Fruit fly (Drosophila melanogaster): ENCODE results near the gene CG13731.
A peak's percentile ranks its signal among the peaks of the same experiment; 100 is the strongest.

The CG13731 gene

dm6 chr3L:17374956-17375621 lies 13.7 kb downstream of the CG13731 start:
- TF ChIP-seq D1 (tag; optimal IDR thresholded peaks at IDR 0.05) (no peak), Ets98B (GFP tag; IDR thresholded peaks at IDR 0.05) (peak; percentile 53; the same call in 1 of the 2 replicates), CG32121 (GFP tag; IDR thresholded peaks at IDR 0.05) (peak; percentile 47; the same call in 1 of the 2 replicates), CG12605 (GFP tag; IDR thresholded peaks at IDR 0.05) (no peak), CG4496 (GFP tag; IDR thresholded peaks at IDR 0.05) (peak; percentile 67; the same call in 2 of the 3 replicates), fd96Ca (GFP tag; IDR thresholded peaks at IDR 0.05) (peak; percentile 46; the same call in 2 of the 3 replicates), Snoo (tag; optimal IDR thresholded peaks at IDR 0.05) (no peak), CG8159 (tag; optimal IDR thresholded peaks at IDR 0.05) (no peak), Pif1A (GFP tag; optimal IDR thresholded peaks at IDR 0.05) (no peak), CG14655 (GFP tag; optimal IDR thresholded peaks at IDR 0.05) (peak; percentile 48), rn (GFP tag; IDR thresholded peaks at IDR 0.05) (no peak), CG10348 (GFP tag; IDR thresholded peaks at IDR 0.05) (no peak), gl (tag; optimal IDR thresholded peaks at IDR 0.05) (no peak), CG17806 (tag; optimal IDR thresholded peaks at IDR 0.05) (no peak), CG15710 (tag; optimal IDR thresholded peaks at IDR 0.05) (no peak), Pif1B (GFP tag; optimal IDR thresholded peaks at IDR 0.05) (no peak), CG8301 (tag; optimal IDR thresholded peaks at IDR 0.05) (peak; percentile 52), CG13204 (GFP tag; optimal IDR thresholded peaks at IDR 0.05) (no peak), CG9948 (tag; optimal IDR thresholded peaks at IDR 0.05) (no peak), EcR (GFP tag; optimal IDR thresholded peaks at IDR 0.05) (no peak), CG34367 (tag; optimal IDR thresholded peaks at IDR 0.05) (no peak)

- TF ChIP-seq rn (GFP tag; IDR thresholded peaks at IDR 0.05) (no peak), Ets98B (GFP tag; IDR thresholded peaks at IDR 0.05) (no peak), Snoo (tag; optimal IDR thresholded peaks at IDR 0.05) (no peak), CG15710 (tag; optimal IDR thresholded peaks at IDR 0.05) (no peak), CG4496 (GFP tag; IDR thresholded peaks at IDR 0.05) (no peak), Pif1B (GFP tag; optimal IDR thresholded peaks at IDR 0.05) (no peak), D1 (tag; optimal IDR thresholded peaks at IDR 0.05) (no peak), CG8301 (tag; optimal IDR thresholded peaks at IDR 0.05) (no peak), CG34367 (tag; optimal IDR thresholded peaks at IDR 0.05) (no peak), CG14655 (GFP tag; optimal IDR thresholded peaks at IDR 0.05) (no peak), EcR (GFP tag; optimal IDR thresholded peaks at IDR 0.05) (no peak), CG32121 (GFP tag; IDR thresholded peaks at IDR 0.05) (no peak)
Observed at dm6 chr3L:17366936-17367335, 21.8 kb downstream of the CG13731 start.

- TF ChIP-seq Pif1B (GFP tag; optimal IDR thresholded peaks at IDR 0.05): no peak
Observed at dm6 chr3L:17364023-17364422, 24.7 kb downstream of the CG13731 start.

dm6 chr3L:17362940-17363339 lies 25.8 kb downstream of the CG13731 start:
- TF ChIP-seq CG14655 (GFP tag; optimal IDR thresholded peaks at IDR 0.05): no peak
- TF ChIP-seq gl (tag; optimal IDR thresholded peaks at IDR 0.05): no peak
- no peak for TF ChIP-seq CG8301 (tag; optimal IDR thresholded peaks at IDR 0.05)
- no peak for TF ChIP-seq Snoo (tag; optimal IDR thresholded peaks at IDR 0.05)
- TF ChIP-seq CG34367 (tag; optimal IDR thresholded peaks at IDR 0.05): no peak

- no peak for TF ChIP-seq CG14655 (GFP tag; optimal IDR thresholded peaks at IDR 0.05)
- TF ChIP-seq rn (GFP tag; IDR thresholded peaks at IDR 0.05): no peak
- no peak for TF ChIP-seq CG13204 (GFP tag; optimal IDR thresholded peaks at IDR 0.05)
- TF ChIP-seq CG32121 (GFP tag; IDR thresholded peaks at IDR 0.05): no peak
- no peak for TF ChIP-seq CG17806 (tag; optimal IDR thresholded peaks at IDR 0.05)
- no peak for TF ChIP-seq Ets98B (GFP tag; IDR thresholded peaks at IDR 0.05)
- no peak for TF ChIP-seq CG15710 (tag; optimal IDR thresholded peaks at IDR 0.05)
- TF ChIP-seq CG12605 (GFP tag; IDR thresholded peaks at IDR 0.05): no peak
Observed at dm6 chr3L:17361925-17362324, 26.8 kb downstream of the CG13731 start.

dm6 chr3L:17359225-17359773 lies 29.5 kb downstream of the CG13731 start, which contains the start of gene tap:
Gene tap (plus strand): TSS chr3L:17359682.
- no peak for TF ChIP-seq CG9948 (tag; optimal IDR thresholded peaks at IDR 0.05)
- no peak for TF ChIP-seq CG8159 (tag; optimal IDR thresholded peaks at IDR 0.05)
- TF ChIP-seq CG14655 (GFP tag; optimal IDR thresholded peaks at IDR 0.05): no peak
- no peak for TF ChIP-seq CG13204 (GFP tag; optimal IDR thresholded peaks at IDR 0.05)
- no peak for TF ChIP-seq rn (GFP tag; IDR thresholded peaks at IDR 0.05)
- no peak for TF ChIP-seq CG34367 (tag; optimal IDR thresholded peaks at IDR 0.05)

- TF ChIP-seq CG9948 (tag; optimal IDR thresholded peaks at IDR 0.05) (no peak), CG17806 (tag; optimal IDR thresholded peaks at IDR 0.05) (no peak), Pif1A (GFP tag; optimal IDR thresholded peaks at IDR 0.05) (no peak), Ets98B (GFP tag; IDR thresholded peaks at IDR 0.05) (no peak), D1 (tag; optimal IDR thresholded peaks at IDR 0.05) (no peak), CG14655 (GFP tag; optimal IDR thresholded peaks at IDR 0.05) (no peak), EcR (GFP tag; optimal IDR thresholded peaks at IDR 0.05) (no peak), CG13204 (GFP tag; optimal IDR thresholded peaks at IDR 0.05) (no peak), CG12605 (GFP tag; IDR thresholded peaks at IDR 0.05) (no peak), Snoo (tag; optimal IDR thresholded peaks at IDR 0.05) (no peak), fd96Ca (GFP tag; IDR thresholded peaks at IDR 0.05) (no peak), CG34367 (tag; optimal IDR thresholded peaks at IDR 0.05) (no peak), CG4496 (GFP tag; IDR thresholded peaks at IDR 0.05) (no peak), CG8159 (tag; optimal IDR thresholded peaks at IDR 0.05) (no peak)
Observed at dm6 chr3L:17358490-17358889, 30.3 kb downstream of the CG13731 start.
